Worm (Caenorhabditis elegans) whole organism, L3 larva: ENCODE measurements around the gene sru-37.
A peak's percentile ranks its signal among the peaks of the same experiment; 100 is the strongest.

Experiments
- R02D3.7 ChIP-seq: fragments of 150-350 bp; optimal IDR thresholded peaks from 2 replicates; lab custom pipeline; 2014; ENCODE audit warnings: missing biosample characterization, missing genetic modification characterization
- ZK546.5 ChIP-seq: sonication (generic microtip); optimal IDR thresholded peaks from 2 replicates; lab custom pipeline; 2017; ENCODE audit warnings: missing biosample characterization, missing genetic modification characterization
- aly-2 ChIP-seq: fragments of 150-350 bp; optimal IDR thresholded peaks from 2 replicates; lab custom pipeline; 2014; ENCODE audit warnings: missing biosample characterization, missing genetic modification characterization
- ceh-16 ChIP-seq: sonication (generic microtip); optimal IDR thresholded peaks from 2 replicates; lab custom pipeline; 2017; ENCODE audit warnings: missing biosample characterization, missing genetic modification characterization
- ceh-28 ChIP-seq: fragments of 150-350 bp; optimal IDR thresholded peaks from 2 replicates; lab custom pipeline; 2014; ENCODE audit warnings: missing biosample characterization, missing genetic modification reagents, missing genetic modification characterization
- ceh-82 ChIP-seq: fragments of 150-350 bp; optimal IDR thresholded peaks from 2 replicates; lab custom pipeline; 2014; ENCODE audit warnings: missing biosample characterization, missing genetic modification characterization
- ceh-9 ChIP-seq: sonication (generic microtip); optimal IDR thresholded peaks from 2 replicates; lab custom pipeline; 2018; ENCODE audit warnings: missing biosample characterization, missing genetic modification characterization
- daf-12 ChIP-seq: fragments of 150-350 bp; optimal IDR thresholded peaks from 2 replicates; lab custom pipeline; 2014; ENCODE audit warnings: missing biosample characterization, missing genetic modification reagents, missing genetic modification characterization
- egl-5 ChIP-seq: fragments of 150-350 bp; optimal IDR thresholded peaks from 2 replicates; lab custom pipeline; 2017; ENCODE audit warnings: missing biosample characterization, missing genetic modification reagents, missing genetic modification characterization, inconsistent platforms
- elt-1 ChIP-seq: fragments of 150-350 bp; optimal IDR thresholded peaks from 2 replicates; lab custom pipeline; 2014; ENCODE audit warnings: missing biosample characterization, missing genetic modification characterization
- elt-2 ChIP-seq: sonication (generic microtip); optimal IDR thresholded peaks from 2 replicates; lab custom pipeline; 2016; ENCODE audit warnings: missing genetic modification reagents, mild to moderate bottlenecking, missing genetic modification characterization, missing compliant biosample characterization
- elt-3 ChIP-seq, 3 experiments: fragments of 150-350 bp in 1 of 3; sonication (generic microtip) in 2 of 3; optimal IDR thresholded peaks; 2 replicates in 2 of 3; 4 replicates in 1 of 3; lab custom pipeline; 2014 to 2017; ENCODE audit warnings: missing biosample characterization in 3 of 3, missing genetic modification characterization in 3 of 3
- eor-1 ChIP-seq, 2 experiments: fragments of 150-350 bp; optimal IDR thresholded peaks; 2 replicates each; lab custom pipeline; 2014 to 2018; ENCODE audit warnings: missing biosample characterization in 2 of 2, missing genetic modification characterization in 2 of 2
- fkh-10 ChIP-seq: sonication (generic microtip); optimal IDR thresholded peaks from 2 replicates; lab custom pipeline; 2017; ENCODE audit warnings: missing biosample characterization, missing genetic modification reagents, missing genetic modification characterization
- hmg-11 ChIP-seq: sonication (generic microtip); optimal IDR thresholded peaks from 2 replicates; lab custom pipeline; 2016; ENCODE audit warnings: missing genetic modification characterization, missing compliant biosample characterization
- jun-1 ChIP-seq: fragments of 150-350 bp; optimal IDR thresholded peaks from 2 replicates; lab custom pipeline; 2014; ENCODE audit warnings: missing biosample characterization, missing genetic modification reagents, missing genetic modification characterization
- lin-15B ChIP-seq: fragments of 150-350 bp; optimal IDR thresholded peaks from 2 replicates; lab custom pipeline; 2014; ENCODE audit warnings: missing biosample characterization, missing genetic modification characterization
- lin-39 ChIP-seq: fragments of 150-350 bp; optimal IDR thresholded peaks from 2 replicates; lab custom pipeline; 2018; ENCODE audit warnings: missing biosample characterization, missing genetic modification reagents, missing genetic modification characterization
- lsy-12 ChIP-seq: sonication (generic microtip); optimal IDR thresholded peaks from 2 replicates; lab custom pipeline; 2016; ENCODE audit warnings: mild to moderate bottlenecking, missing genetic modification characterization, missing compliant biosample characterization
- mdl-1 ChIP-seq: fragments of 150-350 bp; optimal IDR thresholded peaks from 2 replicates; lab custom pipeline; 2014; ENCODE audit warnings: missing biosample characterization, missing genetic modification characterization
- mml-1 ChIP-seq: fragments of 150-350 bp; sonication (generic microtip); optimal IDR thresholded peaks from 3 replicates; lab custom pipeline; 2014; ENCODE audit warnings: missing biosample characterization, missing genetic modification characterization
- nfya-1 ChIP-seq: sonication (generic microtip); optimal IDR thresholded peaks from 2 replicates; lab custom pipeline; 2017; ENCODE audit warnings: missing genetic modification characterization, mild to moderate bottlenecking, missing compliant biosample characterization, antibody characterized with exemption, moderate library complexity; ENCODE audit not compliant: insufficient read depth
- nhr-12 ChIP-seq: fragments of 150-350 bp; optimal IDR thresholded peaks from 2 replicates; lab custom pipeline; 2014; ENCODE audit warnings: missing biosample characterization, missing genetic modification characterization
- nhr-23 ChIP-seq: fragments of 150-350 bp; optimal IDR thresholded peaks from 2 replicates; lab custom pipeline; 2014; ENCODE audit warnings: missing biosample characterization, missing genetic modification reagents, missing genetic modification characterization
- nhr-237 ChIP-seq: fragments of 150-350 bp; optimal IDR thresholded peaks from 2 replicates; lab custom pipeline; 2014; ENCODE audit warnings: missing biosample characterization, missing genetic modification characterization
- nhr-25 ChIP-seq: sonication (generic microtip); optimal IDR thresholded peaks from 2 replicates; lab custom pipeline; 2017; ENCODE audit warnings: missing biosample characterization, missing genetic modification characterization
- nhr-28 ChIP-seq: fragments of 150-350 bp; optimal IDR thresholded peaks from 2 replicates; lab custom pipeline; 2014; ENCODE audit warnings: missing biosample characterization, missing genetic modification characterization
- nhr-67 ChIP-seq: fragments of 150-350 bp; optimal IDR thresholded peaks from 2 replicates; lab custom pipeline; 2014; ENCODE audit warnings: missing biosample characterization, missing genetic modification characterization
- nhr-77 ChIP-seq: fragments of 150-350 bp; optimal IDR thresholded peaks from 2 replicates; lab custom pipeline; 2014; ENCODE audit warnings: missing biosample characterization, missing genetic modification characterization
- pha-4 ChIP-seq: fragments of 150-350 bp; optimal IDR thresholded peaks from 2 replicates; lab custom pipeline; 2014; ENCODE audit warnings: missing biosample characterization, missing genetic modification reagents, missing genetic modification characterization
- pqm-1 ChIP-seq: fragments of 150-350 bp; optimal IDR thresholded peaks from 2 replicates; lab custom pipeline; 2017; ENCODE audit warnings: missing biosample characterization, missing genetic modification characterization, inconsistent platforms
- sea-2 ChIP-seq: fragments of 150-350 bp; sonication (generic microtip); optimal IDR thresholded peaks from 4 replicates; lab custom pipeline; 2014; ENCODE audit warnings: missing biosample characterization, missing genetic modification reagents, missing genetic modification characterization
- skn-1 ChIP-seq: fragments of 150-350 bp; optimal IDR thresholded peaks from 2 replicates; lab custom pipeline; 2014; ENCODE audit warnings: missing biosample characterization, missing genetic modification characterization
- snpc-4 ChIP-seq: fragments of 150-350 bp; optimal IDR thresholded peaks from 2 replicates; lab custom pipeline; 2014; ENCODE audit warnings: missing biosample characterization, missing genetic modification characterization
- tbx-2 ChIP-seq: sonication (generic microtip); optimal IDR thresholded peaks from 2 replicates; lab custom pipeline; 2016; ENCODE audit warnings: mild to moderate bottlenecking, missing genetic modification characterization, missing compliant biosample characterization
- unc-39 ChIP-seq: sonication (generic microtip); optimal IDR thresholded peaks from 4 replicates; lab custom pipeline; 2017; ENCODE audit warnings: missing biosample characterization, missing genetic modification characterization
- zag-1 ChIP-seq: fragments of 150-350 bp; optimal IDR thresholded peaks from 2 replicates; lab custom pipeline; 2014; ENCODE audit warnings: missing biosample characterization, missing genetic modification characterization
- ztf-11 ChIP-seq: fragments of 150-350 bp; optimal IDR thresholded peaks from 2 replicates; lab custom pipeline; 2014; ENCODE audit warnings: missing biosample characterization, missing genetic modification characterization
- ztf-4 ChIP-seq: fragments of 150-350 bp; optimal IDR thresholded peaks from 2 replicates; lab custom pipeline; 2014; ENCODE audit warnings: missing biosample characterization, missing genetic modification characterization

sru-37 gene

ce11 chrV:9805161-9805560 lies at the start of gene sru-37:
Gene sru-37, plus strand, starts transcription at chrV:9805461.
- no peak for TF ChIP-seq nhr-23 (tag; lab: Kevin White, UChicago)
- TF ChIP-seq aly-2 (tag; lab: Kevin White, UChicago), result no peak
- no peak for TF ChIP-seq ceh-9
- TF ChIP-seq R02D3.7 (tag; lab: Kevin White, UChicago), result no peak
- no peak for TF ChIP-seq ceh-16 (tag; lab: Kevin White, UChicago)
- TF ChIP-seq nhr-67 (tag; lab: Kevin White, UChicago), result no peak
- no peak for TF ChIP-seq tbx-2 (tag; lab: Kevin White, UChicago)
- TF ChIP-seq jun-1 (tag; lab: Kevin White, UChicago), result no peak
- no peak for TF ChIP-seq eor-1 (tag; optimal IDR thresholded peaks at IDR 0.05; lab: Kevin White, UChicago)
- TF ChIP-seq elt-3 (tag; optimal IDR thresholded peaks at IDR 0.05; lab: Kevin White, UChicago), result no peak
- no peak for TF ChIP-seq daf-12
- TF ChIP-seq skn-1 (tag; lab: Kevin White, UChicago), result no peak
- no peak for TF ChIP-seq mdl-1 (tag; lab: Kevin White, UChicago)
- no peak for TF ChIP-seq ceh-82 (tag; lab: Kevin White, UChicago)
- TF ChIP-seq egl-5, result no peak

ce11 chrV:9755725-9756124 lies 49.5 kb upstream of the sru-37 start, which contains the start of gene F58E6.8:
Gene F58E6.8, minus strand, starts transcription at chrV:9755825.
- TF ChIP-seq snpc-4 (tag; lab: Kevin White, UChicago) (no peak), nhr-23 (tag; lab: Kevin White, UChicago) (no peak), pha-4 (tag; lab: Kevin White, UChicago) (no peak), ZK546.5 (tag; lab: Kevin White, UChicago) (no peak), elt-2 (tag; lab: Kevin White, UChicago) (no peak), ceh-28 (tag; lab: Kevin White, UChicago) (no peak), nhr-25 (tag; lab: Kevin White, UChicago) (no peak), ceh-9 (no peak), ztf-11 (tag; lab: Kevin White, UChicago) (no peak), mml-1 (no peak), fkh-10 (GFP tag; lab: Kevin White, UChicago) (no peak), elt-3 (tag; optimal IDR thresholded peaks at IDR 0.05; lab: Kevin White, UChicago) (no peak), lsy-12 (tag; lab: Kevin White, UChicago) (no peak), nhr-28 (tag; lab: Kevin White, UChicago) (no peak), ztf-4 (tag; lab: Kevin White, UChicago) (no peak), nhr-12 (no peak)

DNA sequence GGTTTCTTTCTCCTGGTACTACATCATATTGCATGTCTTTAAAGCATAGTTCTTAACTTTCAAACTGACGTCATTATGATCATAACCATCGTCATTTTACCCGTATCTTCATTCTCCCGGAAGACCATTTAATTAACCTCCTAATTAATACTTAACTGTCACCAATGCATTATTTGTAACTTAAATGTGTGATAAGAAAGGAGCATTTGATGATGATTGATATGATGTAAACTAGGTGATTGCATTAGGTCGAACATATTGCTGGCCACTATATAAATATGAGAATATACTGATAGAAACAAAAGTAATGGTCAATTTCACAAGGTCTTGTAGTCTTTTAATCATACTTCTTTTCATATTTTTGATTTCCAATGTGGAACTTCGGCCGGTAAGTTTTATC lies 49.0 kb upstream of the sru-37 start, which contains the start of gene hrg-3:
TSS of gene hrg-3 (plus strand) at position 227 of the 400 bp plus-strand sequence.
- TF ChIP-seq elt-2 (tag; lab: Kevin White, UChicago), result peak; percentile 85
- no peak for TF ChIP-seq lsy-12 (tag; lab: Kevin White, UChicago)

DNA sequence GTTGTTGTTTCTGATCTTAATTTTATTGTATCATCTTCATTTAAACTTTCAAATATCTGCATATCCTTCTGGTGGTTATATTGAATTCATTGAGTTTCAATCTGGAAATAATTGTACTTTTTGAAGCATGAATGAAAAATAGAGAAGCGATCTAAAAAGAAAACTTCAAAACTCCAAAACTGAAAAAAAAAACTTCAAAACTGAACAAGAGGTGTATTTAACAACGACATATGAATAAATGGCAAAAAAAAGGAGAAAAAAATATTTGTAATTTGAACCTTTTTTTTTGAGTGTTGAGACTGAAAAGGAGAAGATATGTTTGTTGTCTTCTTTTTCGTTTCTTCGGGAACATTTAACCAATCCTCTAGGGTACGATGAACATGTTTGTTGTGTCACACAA lies 47.4 kb upstream of the sru-37 start, which contains the start of gene F58E6.11:
TSS of gene F58E6.11 (minus strand) at position 101 of the 400 bp plus-strand sequence.
- no peak for TF ChIP-seq sea-2
- no peak for TF ChIP-seq jun-1 (tag; lab: Kevin White, UChicago)
- TF ChIP-seq aly-2 (tag; lab: Kevin White, UChicago), result no peak
- no peak for TF ChIP-seq elt-2 (tag; lab: Kevin White, UChicago)
- TF ChIP-seq, all 47 proteins: peak for 0

ce11 chrV:9758437-9758836 lies 46.8 kb upstream of the sru-37 start:
- no peak for TF ChIP-seq nhr-77 (tag; lab: Kevin White, UChicago)
- peak; percentile 25 for TF ChIP-seq nhr-23 (tag; lab: Kevin White, UChicago)
- TF ChIP-seq ceh-82 (tag; lab: Kevin White, UChicago), result no peak
- no peak for TF ChIP-seq lin-39 (tag; lab: Kevin White, UChicago)
- no peak for TF ChIP-seq unc-39 (tag; lab: Kevin White, UChicago)
- TF ChIP-seq skn-1 (tag; lab: Kevin White, UChicago), result no peak
- TF ChIP-seq, all 47 proteins: peak for 1

DNA sequence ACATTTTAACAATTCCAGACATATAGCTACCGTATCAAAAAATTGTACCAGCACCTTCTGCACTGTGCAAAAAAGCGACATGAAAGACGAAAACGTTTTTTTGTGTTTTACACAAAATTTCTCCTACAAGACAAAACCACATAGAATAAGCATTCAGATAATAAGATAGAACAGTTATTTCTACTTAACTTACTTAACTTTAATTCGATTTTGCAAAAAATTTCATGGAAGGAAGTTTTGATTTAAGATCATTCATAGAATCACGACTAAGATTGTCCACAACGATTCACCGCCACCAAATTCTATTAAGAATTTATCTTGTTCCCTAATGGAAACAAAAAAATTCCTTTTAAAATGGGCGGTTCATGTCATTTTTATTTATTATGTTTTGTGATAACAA lies 41.5 kb upstream of the sru-37 start:
- no peak for TF ChIP-seq elt-1 (tag; lab: Kevin White, UChicago)
- no peak for TF ChIP-seq unc-39 (tag; lab: Kevin White, UChicago)
- TF ChIP-seq eor-1 (tag; optimal IDR thresholded peaks at IDR 0.05; lab: Kevin White, UChicago), result no peak
- no peak for TF ChIP-seq nfya-1 (tag; lab: Kevin White, UChicago)
- TF ChIP-seq egl-5, result no peak
- TF ChIP-seq mml-1, result no peak
- no peak for TF ChIP-seq sea-2
- TF ChIP-seq zag-1 (tag; lab: Kevin White, UChicago), result no peak
- no peak for TF ChIP-seq nhr-237 (tag; lab: Kevin White, UChicago)
- TF ChIP-seq snpc-4 (tag; lab: Kevin White, UChicago), result no peak
- TF ChIP-seq nhr-77 (tag; lab: Kevin White, UChicago), result no peak
- TF ChIP-seq ztf-4 (tag; lab: Kevin White, UChicago), result no peak
- no peak for TF ChIP-seq ZK546.5 (tag; lab: Kevin White, UChicago)
- no peak for TF ChIP-seq ztf-11 (tag; lab: Kevin White, UChicago)
- no peak for TF ChIP-seq pqm-1 (tag; lab: Kevin White, UChicago)
- TF ChIP-seq elt-2 (tag; lab: Kevin White, UChicago), result no peak
- no peak for TF ChIP-seq lin-15B
- no peak for TF ChIP-seq skn-1 (tag; lab: Kevin White, UChicago)
- no peak for TF ChIP-seq R02D3.7 (tag; lab: Kevin White, UChicago)
- TF ChIP-seq hmg-11, result no peak
